Worm (Caenorhabditis elegans): ENCODE results near the gene yju-2.

DNA sequence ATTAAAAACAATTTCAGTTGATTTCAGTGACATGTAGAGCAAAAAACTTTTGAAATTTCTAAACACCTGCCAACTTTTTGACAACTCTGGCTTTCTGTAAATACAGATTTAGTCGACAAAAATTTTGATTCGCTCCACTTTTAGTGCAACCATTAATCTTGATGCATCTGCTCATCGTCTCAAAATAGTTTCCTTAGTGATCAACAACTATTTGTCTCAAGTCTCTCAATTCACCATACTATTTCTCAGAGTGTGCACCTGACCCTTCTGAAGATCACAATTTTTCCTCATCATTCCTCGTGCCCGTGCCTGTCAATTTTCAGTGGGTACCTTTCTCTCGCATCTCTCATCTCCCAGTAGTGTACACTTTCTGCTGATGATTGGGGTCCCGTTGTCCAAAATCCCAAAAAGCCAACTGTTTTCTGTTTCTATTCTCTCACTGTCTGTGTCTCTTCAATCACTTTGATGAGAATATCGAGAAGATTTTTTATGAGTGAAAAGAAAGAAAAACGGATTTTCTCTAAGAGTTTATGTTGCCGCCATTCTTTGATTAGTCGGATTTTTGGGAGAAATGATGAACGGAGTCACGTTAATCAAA, 32.9 kb downstream of the yju-2 start:
- no peak for TF ChIP-seq die-1 (tag; optimal IDR thresholded peaks at IDR 0.05)
- no peak for TF ChIP-seq ama-1 (optimal IDR thresholded peaks at IDR 0.05)
- TF ChIP-seq ama-1 (GFP tag; optimal IDR thresholded peaks at IDR 0.05), result no peak
- no peak for TF ChIP-seq chd-7 (tag; optimal IDR thresholded peaks at IDR 0.05)
- no peak for TF ChIP-seq nhr-80 (tag; optimal IDR thresholded peaks at IDR 0.05)
- no peak for TF ChIP-seq ZK185.1 (tag; optimal IDR thresholded peaks at IDR 0.05; ENCODE audit: poor library complexity, severe bottlenecking)
- TF ChIP-seq tbp1 (GFP tag; optimal IDR thresholded peaks at IDR 0.05), result no peak
- TF ChIP-seq nhr-90 (tag; optimal IDR thresholded peaks at IDR 0.05), result no peak
- TF ChIP-seq F10E7.11 (tag; optimal IDR thresholded peaks at IDR 0.05), result no peak
- TF ChIP-seq repo-1 (tag; optimal IDR thresholded peaks at IDR 0.05), result no peak
- no peak for TF ChIP-seq dpl-1 (GFP tag; optimal IDR thresholded peaks at IDR 0.05)
- no peak for TF ChIP-seq ceh-40 (GFP tag; IDR thresholded peaks at IDR 0.05)
- no peak for TF ChIP-seq dpff-1 (tag; optimal IDR thresholded peaks at IDR 0.05)
- no peak for TF ChIP-seq unc-62 (GFP tag; optimal IDR thresholded peaks at IDR 0.05)
- TF ChIP-seq unc-130 (GFP tag; optimal IDR thresholded peaks at IDR 0.05), result no peak
